Worm (Caenorhabditis elegans) whole organism, early embryonic: Measurements from ENCODE around the gene F10E9.1.

ENCODE experiments used
- B0310.2 ChIP-seq: sonication (generic microtip); optimal IDR thresholded peaks from 2 replicates; lab custom pipeline; 2016; ENCODE audit warnings: mild to moderate bottlenecking, missing genetic modification characterization, missing compliant biosample characterization
- aly-1 ChIP-seq: sonication (generic microtip); optimal IDR thresholded peaks from 2 replicates; lab custom pipeline; 2016; ENCODE audit warnings: missing genetic modification characterization, missing compliant biosample characterization
- ama-1 ChIP-seq: fragments of 150-350 bp; optimal IDR thresholded peaks from 2 replicates; lab custom pipeline; 2014
- ceh-13 ChIP-seq: fragments of 200-800 bp; sonication (Bioruptor generic); optimal IDR thresholded peaks from 2 replicates; lab custom pipeline; 2018; ENCODE audit warnings: mild to moderate bottlenecking, missing genetic modification characterization, missing compliant biosample characterization
- flt-1 ChIP-seq: fragments of 200-800 bp; sonication (Bioruptor generic); IDR thresholded peaks from 2 replicates; pipeline ENCODE4 v1.3.6; 2022; ENCODE audit warnings: missing genetic modification characterization, missing compliant biosample characterization
- hmbx-1 ChIP-seq: sonication (generic microtip); optimal IDR thresholded peaks from 2 replicates; lab custom pipeline; 2016; ENCODE audit warnings: mild to moderate bottlenecking, missing genetic modification characterization, missing compliant biosample characterization
- hnd-1 ChIP-seq: sonication (generic microtip); optimal IDR thresholded peaks from 2 replicates; lab custom pipeline; 2016; ENCODE audit warnings: missing genetic modification characterization, missing compliant biosample characterization
- pes-1 ChIP-seq: fragments of 200-800 bp; sonication (Bioruptor generic); IDR thresholded peaks from 2 replicates; pipeline ENCODE4 v1.3.6; 2022; ENCODE audit warnings: missing genetic modification reagents, missing genetic modification characterization, missing compliant biosample characterization
- scrt-1 ChIP-seq: fragments of 200-800 bp; sonication (Bioruptor generic); IDR thresholded peaks from 2 replicates; pipeline ENCODE4 v1.3.6; 2022; ENCODE audit warnings: missing genetic modification characterization, missing compliant biosample characterization
- tbx-11 ChIP-seq: fragments of 200-800 bp; sonication (Bioruptor generic); IDR thresholded peaks from 2 replicates; pipeline ENCODE4 v1.3.6; 2022; ENCODE audit warnings: missing genetic modification characterization, missing compliant biosample characterization
- tbx-37 ChIP-seq: fragments of 200-800 bp; sonication (Bioruptor generic); conservative IDR thresholded peaks from 2 replicates; pipeline ENCODE4 v1.3.6; 2022; ENCODE audit warnings: missing genetic modification reagents, missing genetic modification characterization, missing compliant biosample characterization

- TF ChIP-seq ama-1 (lab: Kevin White, UChicago) (no peak), hmbx-1 (tag; lab: Kevin White, UChicago) (no peak), hnd-1 (no peak), tbx-11 (GFP tag; lab: Robert Waterston, UW) (no peak), ceh-13 (no peak), B0310.2 (tag; lab: Kevin White, UChicago) (no peak), pes-1 (GFP tag; lab: Robert Waterston, UW) (no peak), scrt-1 (GFP tag; lab: Robert Waterston, UW) (no peak), tbx-37 (GFP tag; lab: Robert Waterston, UW) (no peak), flt-1 (no peak), aly-1 (tag; lab: Kevin White, UChicago) (peak; percentile 72)
These were observed 33.5 kb downstream of the F10E9.1 start for ce11 chrIII:8356407-8356881.
